Worm (Caenorhabditis elegans) whole organism, young adult: Measurements from ENCODE around the gene C45G9.14.
A peak's percentile ranks its signal among the peaks of the same experiment; 100 is the strongest.

Experiments
- B0019.2 ChIP-seq: fragments of 200-800 bp; sonication (Bioruptor generic); conservative IDR thresholded peaks from 2 replicates; pipeline ENCODE4 v1.3.6; 2022; ENCODE audit warnings: missing genetic modification reagents, missing genetic modification characterization, missing compliant biosample characterization
- B0035.1 ChIP-seq: sonication (generic microtip); optimal IDR thresholded peaks from 2 replicates; lab custom pipeline; 2016; ENCODE audit warnings: missing genetic modification characterization, mild to moderate bottlenecking, missing compliant biosample characterization, missing genotype, missing genetic modification reagents
- C17E4.6 ChIP-seq: fragments of 200-800 bp; sonication (Bioruptor generic); IDR thresholded peaks from 2 replicates; pipeline ENCODE4 v1.3.6; 2022; ENCODE audit warnings: missing genetic modification reagents, missing genetic modification characterization, missing compliant biosample characterization
- F39B2.1 ChIP-seq: fragments of 200-800 bp; sonication (Bioruptor generic); IDR thresholded peaks from 2 replicates; pipeline ENCODE4 v1.3.6; 2022; ENCODE audit warnings: missing genetic modification reagents, missing genetic modification characterization, missing compliant biosample characterization
- F49E8.2 ChIP-seq: sonication (generic microtip); optimal IDR thresholded peaks from 3 replicates; lab custom pipeline; 2017; ENCODE audit warnings: missing genetic modification characterization, mild to moderate bottlenecking, missing compliant biosample characterization, antibody characterized with exemption, moderate library complexity; ENCODE audit not compliant: insufficient read depth
- F52B5.7 ChIP-seq: sonication (generic microtip); optimal IDR thresholded peaks from 2 replicates; lab custom pipeline; 2016; ENCODE audit warnings: mild to moderate bottlenecking, missing genetic modification characterization, missing compliant biosample characterization
- F55B11.4 ChIP-seq: sonication (generic microtip); optimal IDR thresholded peaks from 2 replicates; lab custom pipeline; 2016; ENCODE audit warnings: missing compliant biosample characterization, missing genetic modification characterization, borderline replicate concordance; ENCODE audit not compliant: insufficient read depth
- F57A8.1 ChIP-seq: fragments of 200-800 bp; sonication (Bioruptor generic); optimal IDR thresholded peaks from 2 replicates; lab custom pipeline; 2018; ENCODE audit warnings: mild to moderate bottlenecking, missing genetic modification characterization, moderate library complexity, missing compliant biosample characterization
- T07F8.4 ChIP-seq: sonication (generic microtip); optimal IDR thresholded peaks from 2 replicates; lab custom pipeline; 2016; ENCODE audit warnings: mild to moderate bottlenecking, missing genetic modification characterization, moderate library complexity, missing compliant biosample characterization
- Y67H2A.10 ChIP-seq: fragments of 200-800 bp; sonication (Bioruptor generic); conservative IDR thresholded peaks from 2 replicates; pipeline ENCODE4 v1.3.6; 2022; ENCODE audit warnings: missing genetic modification reagents, missing genetic modification characterization, missing compliant biosample characterization
- ZK185.1 ChIP-seq: sonication (generic microtip); optimal IDR thresholded peaks from 2 replicates; lab custom pipeline; 2016; ENCODE audit warnings: mild to moderate bottlenecking, missing genetic modification characterization, missing compliant biosample characterization; ENCODE audit not compliant: poor library complexity, severe bottlenecking
- aptf-2 ChIP-seq: fragments of 200-800 bp; sonication (Bioruptor generic); conservative IDR thresholded peaks from 2 replicates; pipeline ENCODE4 v1.3.6; 2022; ENCODE audit warnings: missing genetic modification reagents, missing genetic modification characterization, missing compliant biosample characterization
- atf-7 ChIP-seq: sonication (generic microtip); optimal IDR thresholded peaks from 2 replicates; lab custom pipeline; 2017; ENCODE audit warnings: mild to moderate bottlenecking, missing genetic modification characterization, missing compliant biosample characterization
- athp-1 ChIP-seq: sonication (generic microtip); optimal IDR thresholded peaks from 2 replicates; lab custom pipeline; 2017; ENCODE audit warnings: mild to moderate bottlenecking, missing genetic modification characterization, missing compliant biosample characterization
- bed-2 ChIP-seq: fragments of 200-800 bp; sonication (Bioruptor generic); IDR thresholded peaks from 2 replicates; pipeline ENCODE4 v1.3.6; 2022; ENCODE audit warnings: missing genetic modification reagents, missing genetic modification characterization, missing compliant biosample characterization
- ccch-3 ChIP-seq: fragments of 200-800 bp; sonication (Bioruptor generic); optimal IDR thresholded peaks from 2 replicates; lab custom pipeline; 2018; ENCODE audit warnings: mild to moderate bottlenecking, missing genetic modification characterization, missing compliant biosample characterization
- ceh-100 ChIP-seq: fragments of 200-800 bp; sonication (Bioruptor generic); IDR thresholded peaks from 2 replicates; pipeline ENCODE4 v1.3.6; 2022; ENCODE audit warnings: missing genetic modification reagents, missing genetic modification characterization, missing compliant biosample characterization
- ceh-40 ChIP-seq: fragments of 200-800 bp; sonication (Bioruptor generic); IDR thresholded peaks from 2 replicates; pipeline ENCODE4 v1.3.6; 2022; ENCODE audit warnings: missing genetic modification characterization, missing compliant biosample characterization
- ceh-58 ChIP-seq: fragments of 200-800 bp; sonication (Bioruptor generic); IDR thresholded peaks from 2 replicates; pipeline ENCODE4 v1.3.6; 2022; ENCODE audit warnings: missing genetic modification characterization, missing compliant biosample characterization
- die-1 ChIP-seq: sonication (generic microtip); optimal IDR thresholded peaks from 2 replicates; lab custom pipeline; 2016; ENCODE audit warnings: missing genotype, mild to moderate bottlenecking, missing genetic modification characterization, missing compliant biosample characterization
- efl-1 ChIP-seq: fragments of 150-350 bp; optimal IDR thresholded peaks from 2 replicates; lab custom pipeline; 2014; ENCODE audit warnings: missing biosample characterization, missing genetic modification reagents, missing genetic modification characterization
- egl-44 ChIP-seq: fragments of 200-800 bp; sonication (Bioruptor generic); IDR thresholded peaks from 2 replicates; pipeline ENCODE4 v1.3.6; 2022; ENCODE audit warnings: missing genetic modification reagents, missing genetic modification characterization, missing compliant biosample characterization
- egrh-3 ChIP-seq: fragments of 200-800 bp; sonication (Bioruptor generic); IDR thresholded peaks from 2 replicates; pipeline ENCODE4 v1.3.6; 2022; ENCODE audit warnings: missing genetic modification reagents, missing genetic modification characterization, missing compliant biosample characterization
- ekl-4 ChIP-seq: fragments of 200-800 bp; sonication (Bioruptor generic); IDR thresholded peaks from 2 replicates; pipeline ENCODE4 v1.3.6; 2022; ENCODE audit warnings: missing genetic modification reagents, missing genetic modification characterization, missing compliant biosample characterization
- ets-4 ChIP-seq: fragments of 200-800 bp; sonication (Bioruptor generic); optimal IDR thresholded peaks from 2 replicates; lab custom pipeline; 2018; ENCODE audit warnings: mild to moderate bottlenecking, missing genetic modification characterization, missing compliant biosample characterization
- fkh-3 ChIP-seq: sonication (generic microtip); optimal IDR thresholded peaks from 2 replicates; lab custom pipeline; 2016; ENCODE audit warnings: mild to moderate bottlenecking, missing genetic modification characterization, missing compliant biosample characterization
- gei-17 ChIP-seq: fragments of 200-800 bp; sonication (Bioruptor generic); optimal IDR thresholded peaks from 2 replicates; lab custom pipeline; 2018; ENCODE audit warnings: mild to moderate bottlenecking, missing genetic modification characterization, missing compliant biosample characterization
- hlh-12 ChIP-seq: sonication (generic microtip); optimal IDR thresholded peaks from 2 replicates; lab custom pipeline; 2016; ENCODE audit warnings: missing genetic modification characterization, missing compliant biosample characterization
- hmg-20 ChIP-seq: fragments of 200-800 bp; sonication (Bioruptor generic); IDR thresholded peaks from 2 replicates; pipeline ENCODE4 v1.3.6; 2022; ENCODE audit warnings: missing genetic modification reagents, missing genetic modification characterization, missing compliant biosample characterization
- hsf-1 ChIP-seq: fragments of 200-800 bp; sonication (Bioruptor generic); IDR thresholded peaks from 2 replicates; pipeline ENCODE4 v1.3.6; 2022; ENCODE audit warnings: missing genetic modification reagents, missing genetic modification characterization, missing compliant biosample characterization
- lag-1 ChIP-seq: fragments of 200-800 bp; sonication (Bioruptor generic); IDR thresholded peaks from 2 replicates; pipeline ENCODE4 v1.3.6; 2022; ENCODE audit warnings: missing genetic modification reagents, missing genetic modification characterization, missing compliant biosample characterization
- let-526 ChIP-seq: fragments of 200-800 bp; sonication (Bioruptor generic); IDR thresholded peaks from 2 replicates; pipeline ENCODE4 v1.3.6; 2022; ENCODE audit warnings: missing genetic modification reagents, missing genetic modification characterization, missing compliant biosample characterization
- lin-35 ChIP-seq, 3 experiments: fragments of 150-350 bp in 2 of 3; sonication (generic microtip) in 1 of 3; optimal IDR thresholded peaks; 2 replicates each; lab custom pipeline; 2014 to 2018; ENCODE audit warnings: missing biosample characterization in 3 of 3, missing genetic modification characterization in 3 of 3, missing genetic modification reagents in 3 of 3
- lin-54 ChIP-seq: fragments of 200-800 bp; sonication (Bioruptor generic); optimal IDR thresholded peaks from 2 replicates; lab custom pipeline; 2018; ENCODE audit warnings: mild to moderate bottlenecking, missing genetic modification characterization, missing compliant biosample characterization
- madf-10 ChIP-seq: sonication (generic microtip); optimal IDR thresholded peaks from 2 replicates; lab custom pipeline; 2016; ENCODE audit warnings: mild to moderate bottlenecking, missing genetic modification characterization, missing compliant biosample characterization
- madf-6 ChIP-seq: fragments of 200-800 bp; sonication (Bioruptor generic); IDR thresholded peaks from 2 replicates; pipeline ENCODE4 v1.3.6; 2022; ENCODE audit warnings: missing genetic modification reagents, missing genetic modification characterization, missing compliant biosample characterization
- mcd-1 ChIP-seq: fragments of 200-800 bp; sonication (Bioruptor generic); IDR thresholded peaks from 2 replicates; pipeline ENCODE4 v1.3.6; 2022; ENCODE audit warnings: missing genetic modification reagents, missing genetic modification characterization, missing compliant biosample characterization
- nfya-2 ChIP-seq: fragments of 200-800 bp; sonication (Bioruptor generic); IDR thresholded peaks from 2 replicates; pipeline ENCODE4 v1.3.6; 2022; ENCODE audit warnings: missing genetic modification reagents, missing genetic modification characterization, missing compliant biosample characterization
- nfyb-1 ChIP-seq: fragments of 200-800 bp; sonication (Bioruptor generic); IDR thresholded peaks from 2 replicates; pipeline ENCODE4 v1.3.6; 2022; ENCODE audit warnings: missing genetic modification reagents, missing genetic modification characterization, missing compliant biosample characterization
- nhr-27 ChIP-seq: fragments of 200-800 bp; sonication (Bioruptor generic); optimal IDR thresholded peaks from 2 replicates; lab custom pipeline; 2018; ENCODE audit warnings: mild to moderate bottlenecking, missing genetic modification characterization, moderate library complexity, missing compliant biosample characterization
- nhr-80 ChIP-seq: sonication (generic microtip); optimal IDR thresholded peaks from 2 replicates; lab custom pipeline; 2016; ENCODE audit warnings: missing genetic modification characterization, missing compliant biosample characterization
- pbrm-1 ChIP-seq: fragments of 200-800 bp; sonication (Bioruptor generic); IDR thresholded peaks from 2 replicates; pipeline ENCODE4 v1.3.6; 2022; ENCODE audit warnings: missing genetic modification reagents, missing genetic modification characterization, missing compliant biosample characterization
- rcor-1 ChIP-seq: fragments of 200-800 bp; sonication (Bioruptor generic); IDR thresholded peaks from 2 replicates; pipeline ENCODE4 v1.3.6; 2022; ENCODE audit warnings: missing genetic modification reagents, missing genetic modification characterization, missing compliant biosample characterization
- rec-8 ChIP-seq, 2 experiments: sonication (generic microtip); optimal IDR thresholded peaks; 2 replicates each; lab custom pipeline; 2016; ENCODE audit warnings: mild to moderate bottlenecking in 2 of 2, missing genetic modification characterization in 2 of 2, missing genetic modification reagents in 2 of 2, missing genotype in 2 of 2, missing biosample characterization in 1 of 2, missing compliant biosample characterization in 1 of 2, moderate library complexity in 1 of 2
- tbx-9 ChIP-seq: sonication (generic microtip); optimal IDR thresholded peaks from 2 replicates; lab custom pipeline; 2016; ENCODE audit warnings: borderline replicate concordance, missing genetic modification characterization, inconsistent platforms, missing compliant biosample characterization
- tlf-1 ChIP-seq: fragments of 200-800 bp; sonication (Bioruptor generic); optimal IDR thresholded peaks from 2 replicates; lab custom pipeline; 2018; ENCODE audit warnings: mild to moderate bottlenecking, missing genetic modification characterization, missing compliant biosample characterization
- ztf-28 ChIP-seq: fragments of 200-800 bp; sonication (Bioruptor generic); IDR thresholded peaks from 2 replicates; pipeline ENCODE4 v1.3.6; 2022; ENCODE audit warnings: missing genetic modification reagents, missing genetic modification characterization, missing compliant biosample characterization
- ztf-6 ChIP-seq: fragments of 200-800 bp; sonication (Bioruptor generic); IDR thresholded peaks from 2 replicates; pipeline ENCODE4 v1.3.6; 2022; ENCODE audit warnings: missing genetic modification reagents, missing genetic modification characterization, missing compliant biosample characterization

Gene C45G9.14

DNA sequence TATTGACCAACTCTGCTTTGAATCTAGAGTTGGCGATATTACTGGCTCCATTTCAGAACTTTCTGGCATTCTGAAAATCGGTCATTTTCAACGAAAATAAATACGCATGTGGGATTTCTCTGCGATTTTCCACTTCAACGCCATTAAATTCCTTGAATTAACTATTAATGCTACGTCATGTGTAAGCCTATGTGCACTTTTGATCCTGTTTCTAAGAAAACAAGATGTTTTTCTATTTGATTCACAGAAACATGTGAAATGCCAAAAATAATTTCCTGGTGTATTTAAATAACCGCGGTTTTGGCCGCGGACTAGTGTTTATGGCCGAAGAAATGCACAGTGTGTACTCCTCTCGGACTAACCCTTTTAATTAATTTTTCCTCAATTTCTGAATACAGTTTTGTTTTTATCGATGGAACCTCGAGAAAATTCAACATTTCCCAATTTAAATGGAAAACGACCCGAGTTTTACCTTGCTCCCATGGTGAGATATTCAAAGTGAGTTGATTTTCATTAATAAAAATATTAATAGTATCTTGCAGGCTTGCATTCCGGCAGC is 23.9 kb downstream of the C45G9.14 start, which contains the start of the genes C45G9.11 and C45G9.2 (continued):
- TF ChIP-seq tbx-9 (tag; lab: Kevin White, UChicago), result no peak
- no peak for TF ChIP-seq egrh-3 (GFP tag; lab: Robert Waterston, UW)
- TF ChIP-seq madf-10 (tag; lab: Kevin White, UChicago), result no peak
- TF ChIP-seq tlf-1 (GFP tag; lab: Kevin White, UChicago), result peak; percentile 13
- no peak for TF ChIP-seq F57A8.1 (GFP tag; lab: Kevin White, UChicago)
- peak in 1 of 2 experiments; percentile 39 for TF ChIP-seq rec-8 (tag; optimal IDR thresholded peaks at IDR 0.05; lab: Kevin White, UChicago)
- TF ChIP-seq ZK185.1 (tag; lab: Kevin White, UChicago), result peak; percentile 85
- no peak for TF ChIP-seq let-526 (GFP tag; lab: Robert Waterston, UW)
- TF ChIP-seq gei-17 (GFP tag; lab: Kevin White, UChicago), result no peak
- no peak for TF ChIP-seq F52B5.7 (tag; lab: Kevin White, UChicago)
- TF ChIP-seq ekl-4 (GFP tag; lab: Robert Waterston, UW), result 0 out of 2 replicates have a peak, but pooled peaks have one; percentile 37
- no peak for TF ChIP-seq ets-4 (GFP tag; lab: Kevin White, UChicago)
- TF ChIP-seq ceh-100, result peak; percentile 47; the same call in 1 of the 2 replicates
- TF ChIP-seq ztf-28 (GFP tag; lab: Robert Waterston, UW), result peak; percentile 81; the same call in 1 of the 2 replicates
- no peak for TF ChIP-seq nfyb-1
- TF ChIP-seq lin-35 (GFP tag; optimal IDR thresholded peaks at IDR 0.05; lab: Kevin White, UChicago), result peak in 1 of 3 experiments; percentile 74
- TF ChIP-seq efl-1, result peak; percentile 65
- no peak; the same call in 1 of the 2 replicates for TF ChIP-seq pbrm-1
- TF ChIP-seq C17E4.6 (GFP tag; lab: Robert Waterston, UW), result no peak; the same call in 1 of the 2 replicates
- no peak for TF ChIP-seq B0035.1 (tag; lab: Kevin White, UChicago)
- TF ChIP-seq F49E8.2, result no peak
- TF ChIP-seq ztf-6, result no peak
- TF ChIP-seq T07F8.4 (tag; lab: Kevin White, UChicago), result no peak
- TF ChIP-seq nhr-27 (tag; lab: Kevin White, UChicago), result no peak
- TF ChIP-seq ccch-3 (GFP tag; lab: Kevin White, UChicago), result no peak
- TF ChIP-seq F55B11.4 (tag; lab: Kevin White, UChicago), result no peak
- peak; percentile 37; the same call in 1 of the 2 replicates for TF ChIP-seq rcor-1
- TF ChIP-seq atf-7 (tag; lab: Kevin White, UChicago), result no peak
- TF ChIP-seq hsf-1 (GFP tag; lab: Robert Waterston, UW), result no peak
- TF ChIP-seq nhr-80 (tag; lab: Kevin White, UChicago), result no peak
- peak; percentile 73; the same call in 1 of the 2 replicates for TF ChIP-seq madf-6 (GFP tag; lab: Robert Waterston, UW)
- no peak for TF ChIP-seq ceh-58 (GFP tag; lab: Robert Waterston, UW)
- TF ChIP-seq mcd-1 (GFP tag; lab: Robert Waterston, UW), result no peak; the same call in 1 of the 2 replicates
- no peak for TF ChIP-seq fkh-3
- no peak for TF ChIP-seq nfya-2
- no peak for TF ChIP-seq aptf-2 (GFP tag; lab: Robert Waterston, UW)
- no peak for TF ChIP-seq die-1 (tag; lab: Kevin White, UChicago)
- TF ChIP-seq B0019.2 (GFP tag; lab: Robert Waterston, UW), result no peak
- no peak for TF ChIP-seq athp-1 (tag; lab: Kevin White, UChicago)
- no peak for TF ChIP-seq bed-2 (GFP tag; lab: Robert Waterston, UW)
- no peak for TF ChIP-seq hlh-12 (tag; lab: Kevin White, UChicago)
- no peak for TF ChIP-seq hmg-20 (GFP tag; lab: Robert Waterston, UW)
- no peak for TF ChIP-seq lag-1 (GFP tag; lab: Robert Waterston, UW)
- TF ChIP-seq Y67H2A.10 (GFP tag; lab: Robert Waterston, UW), result peak; percentile 57; the same call in 1 of the 2 replicates
- peak; percentile 83 for TF ChIP-seq lin-54 (GFP tag; lab: Kevin White, UChicago)
- TF ChIP-seq ceh-40, result no peak
- no peak for TF ChIP-seq F39B2.1 (GFP tag; lab: Robert Waterston, UW)
- TF ChIP-seq egl-44 (GFP tag; lab: Robert Waterston, UW), result no peak
